Worm (Caenorhabditis elegans) whole organism, early embryonic: ENCODE data around the gene ari-1.4.
"Not testable (repeated sequence)": the region's sequence is repeated elsewhere in the genome, so short reads cannot be mapped to it uniquely, and the experiment has no call there.

Experiments
- B0310.2 ChIP-seq: sonication (generic microtip); optimal IDR thresholded peaks from 2 replicates; lab custom pipeline; 2016; ENCODE audit warnings: mild to moderate bottlenecking, missing genetic modification characterization, missing compliant biosample characterization
- F13C5.2 ChIP-seq: sonication (generic microtip); optimal IDR thresholded peaks from 2 replicates; lab custom pipeline; 2017; ENCODE audit warnings: mild to moderate bottlenecking, missing genetic modification characterization, inconsistent platforms, missing compliant biosample characterization
- aly-1 ChIP-seq: sonication (generic microtip); optimal IDR thresholded peaks from 2 replicates; lab custom pipeline; 2016; ENCODE audit warnings: missing genetic modification characterization, missing compliant biosample characterization
- ama-1 ChIP-seq: fragments of 150-350 bp; optimal IDR thresholded peaks from 2 replicates; lab custom pipeline; 2014
- ceh-13 ChIP-seq: fragments of 200-800 bp; sonication (Bioruptor generic); optimal IDR thresholded peaks from 2 replicates; lab custom pipeline; 2018; ENCODE audit warnings: mild to moderate bottlenecking, missing genetic modification characterization, missing compliant biosample characterization
- ceh-36 ChIP-seq: sonication (generic microtip); optimal IDR thresholded peaks from 2 replicates; lab custom pipeline; 2016; ENCODE audit warnings: missing genetic modification characterization, inconsistent platforms, missing compliant biosample characterization
- ets-7 ChIP-seq: sonication (generic microtip); optimal IDR thresholded peaks from 2 replicates; lab custom pipeline; 2016; ENCODE audit warnings: missing genotype, missing genetic modification characterization, missing compliant biosample characterization
- flt-1 ChIP-seq: fragments of 200-800 bp; sonication (Bioruptor generic); IDR thresholded peaks from 2 replicates; pipeline ENCODE4 v1.3.6; 2022; ENCODE audit warnings: missing genetic modification characterization, missing compliant biosample characterization
- hmbx-1 ChIP-seq: sonication (generic microtip); optimal IDR thresholded peaks from 2 replicates; lab custom pipeline; 2016; ENCODE audit warnings: mild to moderate bottlenecking, missing genetic modification characterization, missing compliant biosample characterization
- hmg-4 ChIP-seq: fragments of 200-800 bp; sonication (Bioruptor generic); optimal IDR thresholded peaks from 2 replicates; lab custom pipeline; 2018; ENCODE audit warnings: mild to moderate bottlenecking, missing genetic modification characterization, missing compliant biosample characterization
- hnd-1 ChIP-seq: sonication (generic microtip); optimal IDR thresholded peaks from 2 replicates; lab custom pipeline; 2016; ENCODE audit warnings: missing genetic modification characterization, missing compliant biosample characterization
- pes-1 ChIP-seq: fragments of 200-800 bp; sonication (Bioruptor generic); IDR thresholded peaks from 2 replicates; pipeline ENCODE4 v1.3.6; 2022; ENCODE audit warnings: missing genetic modification reagents, missing genetic modification characterization, missing compliant biosample characterization
- scrt-1 ChIP-seq: fragments of 200-800 bp; sonication (Bioruptor generic); IDR thresholded peaks from 2 replicates; pipeline ENCODE4 v1.3.6; 2022; ENCODE audit warnings: missing genetic modification characterization, missing compliant biosample characterization
- sea-1 ChIP-seq: fragments of 200-800 bp; sonication (Bioruptor generic); conservative IDR thresholded peaks from 2 replicates; pipeline ENCODE4 v1.3.6; 2022; ENCODE audit warnings: missing genetic modification characterization, missing compliant biosample characterization
- tbx-11 ChIP-seq: fragments of 200-800 bp; sonication (Bioruptor generic); IDR thresholded peaks from 2 replicates; pipeline ENCODE4 v1.3.6; 2022; ENCODE audit warnings: missing genetic modification characterization, missing compliant biosample characterization
- tbx-37 ChIP-seq: fragments of 200-800 bp; sonication (Bioruptor generic); conservative IDR thresholded peaks from 2 replicates; pipeline ENCODE4 v1.3.6; 2022; ENCODE audit warnings: missing genetic modification reagents, missing genetic modification characterization, missing compliant biosample characterization
- tra-4 ChIP-seq: sonication (generic microtip); optimal IDR thresholded peaks from 2 replicates; lab custom pipeline; 2017; ENCODE audit warnings: missing genetic modification characterization, missing compliant biosample characterization

ari-1.4 gene

ce11 chrIV:15523700-15524099 lies 4.6 kb downstream of the ari-1.4 start:
- no peak for TF ChIP-seq sea-1 (GFP tag; lab: Robert Waterston, UW)
- no peak for TF ChIP-seq F13C5.2 (tag; lab: Kevin White, UChicago)

- not testable (repeated sequence) for TF ChIP-seq B0310.2; sea-1 (GFP tag; lab: Robert Waterston, UW); tbx-37 (GFP tag; lab: Robert Waterston, UW)
Measured at ce11 chrIV:15521342-15521741, 7.0 kb downstream of the ari-1.4 start, which contains the start of gene Y73F8A.32. TSS of gene Y73F8A.32 (minus strand) at chrIV:15521442.

DNA sequence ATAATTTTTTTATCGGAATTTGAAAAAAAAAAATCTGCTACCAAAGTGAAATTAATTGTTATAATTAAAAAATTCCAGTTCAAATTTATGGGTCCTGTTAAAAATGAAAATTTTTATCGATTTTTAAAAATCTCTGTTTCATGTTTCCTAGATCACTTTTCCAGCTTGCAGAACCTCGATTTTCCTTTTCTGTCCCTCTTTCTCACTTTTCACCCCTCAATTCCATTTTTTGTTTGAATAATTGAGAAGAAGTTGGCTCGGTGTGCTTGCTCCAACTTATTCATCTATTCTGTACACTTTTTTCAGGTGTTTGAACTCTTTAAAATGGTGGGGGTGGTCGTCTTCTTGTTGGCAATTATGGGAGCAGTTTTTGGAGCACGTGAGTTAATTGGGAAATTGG lies 31.1 kb downstream of the ari-1.4 start, which contains the start of gene acr-24:
Gene acr-24 (plus strand): TSS at position 301 of the 400 bp plus-strand sequence.
- no peak for TF ChIP-seq F13C5.2 (tag; lab: Kevin White, UChicago)
- TF ChIP-seq hmg-4 = no peak
- no peak for TF ChIP-seq aly-1
- TF ChIP-seq B0310.2 = no peak
- TF ChIP-seq pes-1 (GFP tag; lab: Robert Waterston, UW) = no peak
- no peak for TF ChIP-seq tbx-37 (GFP tag; lab: Robert Waterston, UW)
- no peak for TF ChIP-seq tbx-11 (GFP tag; lab: Robert Waterston, UW)
- no peak for TF ChIP-seq hnd-1 (tag; lab: Kevin White, UChicago)
- no peak for TF ChIP-seq flt-1
- no peak for TF ChIP-seq ets-7 (tag; lab: Kevin White, UChicago)
- TF ChIP-seq scrt-1 (GFP tag; lab: Robert Waterston, UW) = no peak
- TF ChIP-seq tra-4 = no peak
- no peak for TF ChIP-seq sea-1 (GFP tag; lab: Robert Waterston, UW)
- TF ChIP-seq ama-1 (lab: Kevin White, UChicago) = no peak
- no peak for TF ChIP-seq hmbx-1 (tag; lab: Kevin White, UChicago)

DNA sequence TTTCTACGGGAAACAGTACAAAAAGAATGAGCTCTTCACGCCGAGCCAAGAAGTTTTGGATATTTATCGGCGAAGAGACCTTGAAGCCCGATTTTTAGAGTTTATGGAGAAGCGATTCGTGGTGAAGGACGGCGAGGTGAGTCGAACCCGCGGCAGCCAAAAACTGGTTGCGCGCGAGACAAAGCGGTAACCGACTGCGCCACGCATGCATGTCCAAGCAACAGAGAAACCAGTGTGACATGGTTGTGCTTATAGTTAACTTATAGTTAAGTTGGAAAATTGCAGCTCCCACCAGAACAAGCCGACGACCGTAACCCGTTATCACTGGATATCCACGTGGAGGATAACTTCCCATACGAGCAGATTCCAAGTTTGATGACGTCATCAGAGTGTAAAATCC lies 52.0 kb downstream of the ari-1.4 start:
- TF ChIP-seq pes-1 (GFP tag; lab: Robert Waterston, UW) = peak; percentile 58; the same call in 1 of the 2 replicates
- no peak for TF ChIP-seq scrt-1 (GFP tag; lab: Robert Waterston, UW)
- peak; percentile 42 for TF ChIP-seq ceh-36 (tag; lab: Kevin White, UChicago)

- TF ChIP-seq sea-1 (GFP tag; lab: Robert Waterston, UW) (no peak), tbx-37 (GFP tag; lab: Robert Waterston, UW) (no peak), tbx-11 (GFP tag; lab: Robert Waterston, UW) (no peak), ama-1 (lab: Kevin White, UChicago) (no peak), hmbx-1 (tag; lab: Kevin White, UChicago) (no peak), F13C5.2 (tag; lab: Kevin White, UChicago) (no peak), pes-1 (GFP tag; lab: Robert Waterston, UW) (no peak), scrt-1 (GFP tag; lab: Robert Waterston, UW) (no peak), flt-1 (no peak), hmg-4 (no peak), ceh-13 (GFP tag; lab: Kevin White, UChicago) (no peak), ets-7 (tag; lab: Kevin White, UChicago) (no peak), aly-1 (no peak), tra-4 (no peak), ceh-36 (tag; lab: Kevin White, UChicago) (no peak), hnd-1 (tag; lab: Kevin White, UChicago) (no peak), B0310.2 (no peak)
Measured at ce11 chrIV:15475829-15476228, 52.5 kb downstream of the ari-1.4 start.
